Fruit fly (Drosophila melanogaster) whole organism, pupa: ENCODE results near the gene ND-20.

Experiments used
- CG17806 ChIP-seq: fragments of 200-800 bp; sonication (Bioruptor generic); optimal IDR thresholded peaks from 2 replicates; lab custom pipeline; 2018; ENCODE audit warnings: missing biosample characterization, mild to moderate bottlenecking, missing genetic modification characterization, moderate library complexity
- CG8159 ChIP-seq: fragments of 200-800 bp; sonication (Bioruptor generic); optimal IDR thresholded peaks from 3 replicates; lab custom pipeline; 2018; ENCODE audit warnings: missing biosample characterization, mild to moderate bottlenecking, missing genetic modification characterization, moderate library complexity
- CG9948 ChIP-seq: fragments of 200-800 bp; sonication (Bioruptor generic); optimal IDR thresholded peaks from 2 replicates; lab custom pipeline; 2018; ENCODE audit warnings: missing biosample characterization, mild to moderate bottlenecking, missing genetic modification characterization, moderate library complexity
- EcR ChIP-seq: fragments of 200-800 bp; sonication (Bioruptor generic); optimal IDR thresholded peaks from 3 replicates; lab custom pipeline; 2019; ENCODE audit warnings: missing biosample characterization, missing genetic modification characterization, mild to moderate bottlenecking, moderate library complexity, missing genetic modification reagents
- Snoo ChIP-seq: fragments of 200-800 bp; sonication (Bioruptor generic); optimal IDR thresholded peaks from 3 replicates; lab custom pipeline; 2017; ENCODE audit warnings: missing biosample characterization, mild to moderate bottlenecking, missing genetic modification characterization, inconsistent platforms
- gl ChIP-seq: fragments of 200-800 bp; sonication (Bioruptor generic); optimal IDR thresholded peaks from 2 replicates; lab custom pipeline; 2018; ENCODE audit warnings: missing biosample characterization, mild to moderate bottlenecking, missing genetic modification characterization

- TF ChIP-seq EcR (GFP tag; lab: Kevin White, UChicago): no peak
- TF ChIP-seq gl (tag; lab: Kevin White, UChicago): no peak
- TF ChIP-seq CG8159 (tag; lab: Kevin White, UChicago): no peak
- TF ChIP-seq Snoo (tag; lab: Kevin White, UChicago): no peak
- no peak for TF ChIP-seq CG17806
- TF ChIP-seq CG9948 (tag; lab: Kevin White, UChicago): no peak
Observed at dm6 chrX:15971574-15971973, 15.0 kb downstream of the ND-20 start.
